Fruit fly (Drosophila melanogaster) whole organism, adult: ENCODE measurements around the gene CG33287.

Source experiments
- CG11617 ChIP-seq: fragments of 200-800 bp; sonication (Bioruptor generic); optimal IDR thresholded peaks from 2 replicates; lab custom pipeline; 2017; ENCODE audit warnings: mild to moderate bottlenecking, missing biosample characterization, missing genetic modification reagents, missing genetic modification characterization
- CG12768 ChIP-seq: fragments of 200-800 bp; sonication (Bioruptor generic); optimal IDR thresholded peaks from 2 replicates; lab custom pipeline; 2017; ENCODE audit warnings: missing biosample characterization, missing genetic modification characterization, mild to moderate bottlenecking, moderate library complexity, missing genetic modification reagents
- CG1620 ChIP-seq: fragments of 200-800 bp; sonication (Bioruptor generic); optimal IDR thresholded peaks from 2 replicates; lab custom pipeline; 2016; ENCODE audit warnings: missing biosample characterization, missing genetic modification characterization
- CG33017 ChIP-seq: fragments of 200-800 bp; sonication (Bioruptor generic); optimal IDR thresholded peaks from 2 replicates; lab custom pipeline; 2018; ENCODE audit warnings: missing biosample characterization, mild to moderate bottlenecking, missing genetic modification characterization, moderate library complexity
- CG7045 ChIP-seq: fragments of 200-800 bp; sonication (Bioruptor generic); optimal IDR thresholded peaks from 2 replicates; lab custom pipeline; 2017; ENCODE audit warnings: missing biosample characterization, mild to moderate bottlenecking, missing genetic modification characterization
- Clk ChIP-seq: fragments of 200-800 bp; sonication (Bioruptor generic); optimal IDR thresholded peaks from 2 replicates; lab custom pipeline; 2017; ENCODE audit warnings: missing biosample characterization, missing genetic modification characterization
- Crg-1 ChIP-seq: fragments of 200-800 bp; sonication (Bioruptor generic); optimal IDR thresholded peaks from 2 replicates; lab custom pipeline; 2016; ENCODE audit warnings: missing biosample characterization, missing genetic modification characterization
- Hr96 ChIP-seq: fragments of 200-800 bp; sonication (Bioruptor generic); optimal IDR thresholded peaks from 2 replicates; lab custom pipeline; 2016; ENCODE audit warnings: missing biosample characterization, missing genetic modification characterization
- Mnt ChIP-seq: fragments of 200-800 bp; sonication (Bioruptor generic); optimal IDR thresholded peaks from 2 replicates; lab custom pipeline; 2016; ENCODE audit warnings: missing biosample characterization, mild to moderate bottlenecking, missing genetic modification characterization
- bab1 ChIP-seq: fragments of 200-800 bp; sonication (Bioruptor generic); optimal IDR thresholded peaks from 3 replicates; lab custom pipeline; 2019; ENCODE audit warnings: missing biosample characterization, mild to moderate bottlenecking, missing genetic modification characterization, moderate library complexity
- kay ChIP-seq: fragments of 200-800 bp; sonication (Bioruptor generic); peaks from one replicate; lab custom pipeline; 2016; ENCODE audit warnings: missing biosample characterization, missing genetic modification characterization, borderline replicate concordance
- toe ChIP-seq: fragments of 200-800 bp; sonication (Bioruptor generic); optimal IDR thresholded peaks from 2 replicates; lab custom pipeline; 2016; ENCODE audit warnings: missing biosample characterization, missing genetic modification characterization

- TF ChIP-seq CG12768 (GFP tag; lab: Kevin White, UChicago) (no peak), kay (GFP tag; lab: Kevin White, UChicago) (no peak), Hr96 (no peak), Crg-1 (GFP tag; lab: Kevin White, UChicago) (no peak), toe (GFP tag; lab: Kevin White, UChicago) (no peak), bab1 (GFP tag; lab: Kevin White, UChicago) (no peak), CG1620 (GFP tag; lab: Kevin White, UChicago) (no peak), CG11617 (GFP tag; lab: Kevin White, UChicago) (no peak), CG33017 (tag; lab: Kevin White, UChicago) (no peak), Clk (no peak), Mnt (GFP tag; lab: Kevin White, UChicago) (no peak), CG7045 (no peak)
These were observed 6.7 kb upstream of the CG33287 start for dm6 chr3L:20976967-20977720.
